Fruit fly (Drosophila melanogaster): ENCODE measurements around the gene Ir7c.

Gene Ir7c

DNA sequence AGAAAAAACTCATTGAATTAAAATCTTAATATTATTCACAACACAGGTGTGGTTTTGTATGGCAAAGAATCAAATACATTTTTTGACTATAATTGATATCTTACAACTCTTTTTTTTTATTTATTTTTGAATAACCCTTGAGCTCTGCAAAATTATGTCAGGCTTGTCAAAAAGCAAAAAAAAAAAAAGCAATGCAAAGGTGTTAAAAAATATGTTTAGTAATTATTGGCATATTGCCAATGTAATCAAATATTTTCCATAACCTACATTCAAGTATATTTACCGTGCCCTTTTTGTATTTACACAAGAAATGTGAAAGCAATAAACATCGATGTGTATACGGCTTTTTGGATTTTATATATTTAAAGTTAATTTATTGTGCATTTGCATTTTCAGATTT lies at the start of gene Ir7c:
Gene Ir7c, plus strand, starts transcription at position 301 of the 400 bp plus-strand sequence.
- TF ChIP-seq ovo (GFP tag; optimal IDR thresholded peaks at IDR 0.05) (no peak), CG14711 (tag; optimal IDR thresholded peaks at IDR 0.05) (no peak), CG1620 (GFP tag; optimal IDR thresholded peaks at IDR 0.05) (no peak), Crg-1 (GFP tag; optimal IDR thresholded peaks at IDR 0.05) (no peak), Hr96 (GFP tag; optimal IDR thresholded peaks at IDR 0.05) (no peak), cnc (optimal IDR thresholded peaks at IDR 0.05) (no peak), pad (GFP tag; optimal IDR thresholded peaks at IDR 0.05) (no peak), cic (GFP tag; optimal IDR thresholded peaks at IDR 0.05) (no peak), CG33017 (tag; optimal IDR thresholded peaks at IDR 0.05) (no peak), tj (GFP tag; optimal IDR thresholded peaks at IDR 0.05) (no peak), CG7101 (tag; optimal IDR thresholded peaks at IDR 0.05) (no peak), kay (GFP tag; ENCODE audit: borderline replicate concordance) (no peak), CG7045 (GFP tag; optimal IDR thresholded peaks at IDR 0.05) (no peak), toe (GFP tag; optimal IDR thresholded peaks at IDR 0.05) (no peak), CG11617 (GFP tag; optimal IDR thresholded peaks at IDR 0.05) (no peak), bab1 (GFP tag; optimal IDR thresholded peaks at IDR 0.05) (no peak), Mnt (GFP tag; optimal IDR thresholded peaks at IDR 0.05) (no peak), CG12768 (GFP tag; optimal IDR thresholded peaks at IDR 0.05) (no peak), CG5204 (GFP tag; optimal IDR thresholded peaks at IDR 0.05) (no peak), Clk (GFP tag; optimal IDR thresholded peaks at IDR 0.05) (no peak)

DNA sequence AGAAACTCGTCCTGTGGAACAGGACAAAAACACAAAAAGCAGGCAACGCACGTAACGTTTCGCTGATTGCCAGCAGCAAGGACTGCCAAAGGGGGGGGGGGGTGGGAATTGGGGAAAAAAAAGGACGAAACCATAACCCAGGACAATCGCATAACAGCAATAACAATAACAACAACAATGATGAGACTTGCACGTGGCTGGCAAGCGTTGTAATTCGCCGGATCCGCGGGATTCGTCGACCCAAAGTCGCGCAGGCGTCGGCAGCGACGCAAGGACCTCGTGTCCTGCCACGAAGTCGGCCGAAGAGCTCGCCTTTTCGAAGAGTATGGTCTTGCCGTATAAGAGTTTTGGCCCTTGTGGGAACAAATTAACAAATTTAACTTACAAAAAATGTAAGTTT lies 48.9 kb upstream of the Ir7c start:
- TF ChIP-seq CG14711 (tag; optimal IDR thresholded peaks at IDR 0.05) (no peak), ovo (GFP tag; optimal IDR thresholded peaks at IDR 0.05) (no peak), toe (GFP tag; optimal IDR thresholded peaks at IDR 0.05) (no peak), Crg-1 (GFP tag; optimal IDR thresholded peaks at IDR 0.05) (no peak), CG7045 (GFP tag; optimal IDR thresholded peaks at IDR 0.05) (no peak), CG7101 (tag; optimal IDR thresholded peaks at IDR 0.05) (no peak), CG12768 (GFP tag; optimal IDR thresholded peaks at IDR 0.05) (no peak), pad (GFP tag; optimal IDR thresholded peaks at IDR 0.05) (no peak), cic (GFP tag; optimal IDR thresholded peaks at IDR 0.05) (no peak), tj (GFP tag; optimal IDR thresholded peaks at IDR 0.05) (no peak), bab1 (GFP tag; optimal IDR thresholded peaks at IDR 0.05) (no peak), Mnt (GFP tag; optimal IDR thresholded peaks at IDR 0.05) (no peak), CG5204 (GFP tag; optimal IDR thresholded peaks at IDR 0.05) (no peak), CG1620 (GFP tag; optimal IDR thresholded peaks at IDR 0.05) (no peak), cnc (optimal IDR thresholded peaks at IDR 0.05) (no peak)

DNA sequence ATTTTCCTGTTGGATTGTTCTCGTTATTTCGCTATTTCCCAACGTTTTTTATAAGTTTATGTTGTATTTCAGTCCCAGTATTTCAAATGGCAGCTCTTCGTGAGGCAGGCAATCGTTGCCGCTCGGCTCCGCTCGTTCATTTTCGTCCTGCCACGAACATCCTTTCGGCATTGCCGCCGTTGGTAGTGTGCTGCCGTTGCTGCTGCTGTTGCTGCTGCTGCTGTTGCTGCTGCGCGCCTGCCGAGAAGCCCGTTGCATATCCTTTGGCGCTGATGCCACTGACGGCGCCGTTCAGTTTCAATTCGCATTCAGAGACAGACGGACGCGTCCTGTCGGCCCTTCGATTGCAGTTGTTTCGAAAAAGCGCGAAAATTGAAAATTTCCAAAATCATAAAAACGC lies 48.3 kb upstream of the Ir7c start, which contains the start of gene CARPA:
Gene CARPA, plus strand, starts transcription at position 301 of the 400 bp plus-strand sequence.
- TF ChIP-seq bab1 (GFP tag; optimal IDR thresholded peaks at IDR 0.05) = no peak
- no peak for TF ChIP-seq toe (GFP tag; optimal IDR thresholded peaks at IDR 0.05)
- TF ChIP-seq Clk (GFP tag; optimal IDR thresholded peaks at IDR 0.05) = no peak
- TF ChIP-seq Hr96 (GFP tag; optimal IDR thresholded peaks at IDR 0.05) = no peak
- TF ChIP-seq kay (GFP tag; ENCODE audit: borderline replicate concordance) = no peak
- no peak for TF ChIP-seq ovo (GFP tag; optimal IDR thresholded peaks at IDR 0.05)
- no peak for TF ChIP-seq CG14711 (tag; optimal IDR thresholded peaks at IDR 0.05)
- TF ChIP-seq CG7045 (GFP tag; optimal IDR thresholded peaks at IDR 0.05) = no peak
- TF ChIP-seq pad (GFP tag; optimal IDR thresholded peaks at IDR 0.05) = no peak
- TF ChIP-seq cnc (optimal IDR thresholded peaks at IDR 0.05) = no peak

DNA sequence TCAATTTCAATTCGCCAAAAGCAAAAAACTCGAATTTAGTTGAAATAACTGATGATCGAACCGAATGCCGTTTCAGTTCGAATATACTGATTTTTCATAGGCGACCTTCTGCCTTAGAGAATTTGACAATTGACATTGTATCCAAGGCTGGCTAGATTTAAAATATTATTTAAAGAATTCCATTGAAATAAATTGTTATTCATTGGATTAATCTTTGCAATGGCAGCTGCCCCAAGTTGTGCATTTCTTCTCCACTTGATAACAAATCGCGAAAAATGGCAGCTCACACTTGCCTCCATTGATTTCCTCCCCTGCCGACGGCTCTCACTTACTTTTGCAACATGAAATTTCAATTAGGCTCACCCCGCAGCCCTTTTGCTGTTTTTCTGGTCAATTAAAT lies 20.1 kb upstream of the Ir7c start, which contains the start of gene CG10920:
Gene CG10920, minus strand, starts transcription at position 101 of the 400 bp plus-strand sequence.
- TF ChIP-seq CG11617 (GFP tag; optimal IDR thresholded peaks at IDR 0.05) = no peak
- no peak for TF ChIP-seq cnc (optimal IDR thresholded peaks at IDR 0.05)
- no peak for TF ChIP-seq CG7101 (tag; optimal IDR thresholded peaks at IDR 0.05)
- no peak for TF ChIP-seq CG33017 (tag; optimal IDR thresholded peaks at IDR 0.05)
- TF ChIP-seq ovo (GFP tag; optimal IDR thresholded peaks at IDR 0.05) = no peak
- no peak for TF ChIP-seq CG12768 (GFP tag; optimal IDR thresholded peaks at IDR 0.05)
- TF ChIP-seq tj (GFP tag; optimal IDR thresholded peaks at IDR 0.05) = no peak
- no peak for TF ChIP-seq Clk (GFP tag; optimal IDR thresholded peaks at IDR 0.05)
- no peak for TF ChIP-seq CG7045 (GFP tag; optimal IDR thresholded peaks at IDR 0.05)
- no peak for TF ChIP-seq Mnt (GFP tag; optimal IDR thresholded peaks at IDR 0.05)
- TF ChIP-seq toe (GFP tag; optimal IDR thresholded peaks at IDR 0.05) = no peak
- no peak for TF ChIP-seq CG1620 (GFP tag; optimal IDR thresholded peaks at IDR 0.05)
- no peak for TF ChIP-seq Crg-1 (GFP tag; optimal IDR thresholded peaks at IDR 0.05)
- no peak for TF ChIP-seq kay (GFP tag; ENCODE audit: borderline replicate concordance)
- no peak for TF ChIP-seq CG14711 (tag; optimal IDR thresholded peaks at IDR 0.05)
- no peak for TF ChIP-seq Hr96 (GFP tag; optimal IDR thresholded peaks at IDR 0.05)
- TF ChIP-seq bab1 (GFP tag; optimal IDR thresholded peaks at IDR 0.05) = no peak
- TF ChIP-seq CG5204 (GFP tag; optimal IDR thresholded peaks at IDR 0.05) = no peak
- no peak for TF ChIP-seq cic (GFP tag; optimal IDR thresholded peaks at IDR 0.05)
- no peak for TF ChIP-seq pad (GFP tag; optimal IDR thresholded peaks at IDR 0.05)

DNA sequence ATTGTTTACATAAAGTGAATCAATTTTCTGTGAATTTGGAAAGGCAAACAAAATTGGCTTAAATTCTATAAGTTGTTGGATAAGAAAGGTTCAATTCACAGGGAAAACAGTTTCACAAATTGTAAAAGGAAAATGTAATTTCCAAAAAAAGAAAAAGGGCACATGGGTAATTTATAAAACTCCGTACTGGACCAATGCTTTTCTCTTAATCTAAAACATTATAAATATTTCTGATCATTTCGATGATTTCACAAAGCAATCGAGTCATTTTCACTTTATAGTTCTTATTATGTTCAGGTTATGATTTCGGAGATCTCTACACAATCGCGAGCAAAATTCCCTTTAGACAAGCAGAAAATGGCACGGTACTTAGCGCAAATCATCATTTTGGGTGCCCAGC lies 16.3 kb upstream of the Ir7c start, which contains the start of gene CG1409:
Gene CG1409, plus strand, starts transcription at position 301 of the 400 bp plus-strand sequence.
- TF ChIP-seq CG7101 (tag; optimal IDR thresholded peaks at IDR 0.05) (no peak), CG14711 (tag; optimal IDR thresholded peaks at IDR 0.05) (no peak)

DNA sequence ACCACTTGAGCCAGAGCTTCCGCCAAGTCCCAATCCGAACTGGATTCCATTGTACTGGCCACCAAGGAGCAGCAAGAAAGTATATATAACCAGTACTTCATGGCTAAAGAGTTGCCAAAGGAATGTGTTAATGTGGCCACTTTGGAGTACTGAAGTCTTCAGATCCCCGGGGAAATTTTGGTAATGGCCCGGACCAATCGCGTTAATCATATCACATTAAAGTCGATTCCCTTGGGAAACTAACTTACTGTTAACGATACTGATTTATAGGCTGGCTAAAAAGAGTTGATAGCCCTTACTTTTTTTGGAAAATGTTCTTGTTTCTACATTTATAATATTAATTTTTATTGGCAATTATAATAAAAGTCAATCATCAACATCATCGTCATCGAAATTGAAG lies 7.3 kb upstream of the Ir7c start, which contains the start of gene Ir7b:
Gene Ir7b, minus strand, starts transcription at position 101 of the 400 bp plus-strand sequence.
- TF ChIP-seq bab1 (GFP tag; optimal IDR thresholded peaks at IDR 0.05) (no peak), kay (GFP tag; ENCODE audit: borderline replicate concordance) (no peak), CG7045 (GFP tag; optimal IDR thresholded peaks at IDR 0.05) (no peak), tj (GFP tag; optimal IDR thresholded peaks at IDR 0.05) (no peak), CG11617 (GFP tag; optimal IDR thresholded peaks at IDR 0.05) (no peak), ovo (GFP tag; optimal IDR thresholded peaks at IDR 0.05) (no peak), CG7101 (tag; optimal IDR thresholded peaks at IDR 0.05) (no peak), Crg-1 (GFP tag; optimal IDR thresholded peaks at IDR 0.05) (no peak)
